Fruit fly (Drosophila melanogaster) whole organism, pupa: Measurements from ENCODE around the gene Mnn1.
A peak's percentile ranks its signal among the peaks of the same experiment; 100 is the strongest.

Source experiments
- CG12605 ChIP-seq: fragments of 200-800 bp; sonication (Bioruptor generic); IDR thresholded peaks from 2 replicates; pipeline ENCODE4 v1.3.6; 2022; ENCODE audit warnings: missing biosample characterization, missing genetic modification characterization
- CG14655 ChIP-seq: fragments of 200-800 bp; sonication (Bioruptor generic); optimal IDR thresholded peaks from 3 replicates; lab custom pipeline; 2017; ENCODE audit warnings: mild to moderate bottlenecking, missing biosample characterization, missing genetic modification reagents, missing genetic modification characterization
- CG4496 ChIP-seq: fragments of 200-800 bp; sonication (Bioruptor generic); IDR thresholded peaks from 3 replicates; pipeline ENCODE4 v1.3.6; 2022; ENCODE audit warnings: missing biosample characterization, missing genetic modification characterization
- CG8301 ChIP-seq: fragments of 200-800 bp; sonication (Bioruptor generic); optimal IDR thresholded peaks from 2 replicates; lab custom pipeline; 2018; ENCODE audit warnings: missing biosample characterization, mild to moderate bottlenecking, missing genetic modification characterization
- EcR ChIP-seq: fragments of 200-800 bp; sonication (Bioruptor generic); optimal IDR thresholded peaks from 3 replicates; lab custom pipeline; 2019; ENCODE audit warnings: missing biosample characterization, missing genetic modification characterization, mild to moderate bottlenecking, moderate library complexity, missing genetic modification reagents
- Ets98B ChIP-seq: fragments of 200-800 bp; sonication (Bioruptor generic); IDR thresholded peaks from 2 replicates; pipeline ENCODE4 v1.3.6; 2022; ENCODE audit warnings: missing biosample characterization, missing genetic modification characterization
- fd96Ca ChIP-seq: fragments of 200-800 bp; sonication (Bioruptor generic); IDR thresholded peaks from 3 replicates; pipeline ENCODE4 v1.3.6; 2022; ENCODE audit warnings: missing biosample characterization, missing genetic modification characterization
- rn ChIP-seq: fragments of 200-800 bp; sonication (Bioruptor generic); IDR thresholded peaks from 2 replicates; pipeline ENCODE4 v1.3.6; 2022; ENCODE audit warnings: missing biosample characterization, missing genetic modification characterization

DNA sequence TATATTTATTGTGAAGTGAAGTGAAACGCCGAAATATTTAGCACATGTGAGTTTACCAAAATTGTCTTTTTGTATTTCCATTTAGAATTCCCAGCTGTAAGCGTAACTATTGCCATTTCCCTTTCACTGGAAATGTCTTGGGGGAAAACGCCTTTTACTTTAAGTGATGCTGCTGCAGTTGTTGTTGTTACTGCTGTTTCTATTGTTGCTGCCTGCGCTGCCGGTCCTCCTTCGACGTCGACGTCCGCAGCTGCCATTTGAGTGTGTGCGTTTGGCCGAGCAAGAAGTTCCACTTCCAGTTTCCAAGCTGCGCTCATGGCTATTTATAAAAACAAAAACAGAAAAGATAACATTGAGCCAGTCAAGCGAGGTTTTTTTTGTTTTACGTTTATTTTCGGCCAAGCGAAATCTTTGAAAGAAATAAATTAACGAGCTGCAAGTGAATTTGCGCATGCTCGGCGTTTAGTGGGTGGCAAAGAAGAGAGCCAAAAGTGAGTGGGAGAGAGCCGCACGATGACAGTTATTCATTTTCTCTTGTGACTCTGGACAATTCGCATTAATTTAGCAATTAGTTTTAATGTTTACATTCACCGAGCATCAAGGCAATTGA lies 6.3 kb upstream of the Mnn1 start:
- TF ChIP-seq EcR (GFP tag; lab: Kevin White, UChicago): no peak
- no peak for TF ChIP-seq CG8301 (tag; lab: Kevin White, UChicago)
- no peak for TF ChIP-seq rn (GFP tag; lab: Robert Waterston, UW)
- 0 out of 3 replicates have a peak, but pooled peaks have one; percentile 40 for TF ChIP-seq fd96Ca (GFP tag; lab: Robert Waterston, UW)
- peak; percentile 44 for TF ChIP-seq CG12605 (GFP tag; lab: Robert Waterston, UW)
- no peak for TF ChIP-seq CG14655 (GFP tag; lab: Kevin White, UChicago)
- peak; percentile 33; the same call in 1 of the 3 replicates for TF ChIP-seq CG4496
- TF ChIP-seq Ets98B (GFP tag; lab: Robert Waterston, UW): peak; percentile 39; the same call in 1 of the 2 replicates
